Worm (Caenorhabditis elegans) whole organism, L4 larva: ENCODE results near the gene cgt-3.

Experiments
- F26F4.8 ChIP-seq: fragments of 200-800 bp; sonication (Bioruptor generic); conservative IDR thresholded peaks from 2 replicates; pipeline ENCODE4 v1.3.6; 2022; ENCODE audit warnings: missing genetic modification characterization, missing compliant biosample characterization
- T20F7.1 ChIP-seq: fragments of 200-800 bp; sonication (Bioruptor generic); optimal IDR thresholded peaks from 2 replicates; lab custom pipeline; 2018; ENCODE audit warnings: mild to moderate bottlenecking, missing genetic modification characterization, missing compliant biosample characterization
- Y75B8A.6 ChIP-seq: fragments of 200-800 bp; sonication (Bioruptor generic); IDR thresholded peaks from 2 replicates; pipeline ENCODE4 v1.3.6; 2022; ENCODE audit warnings: missing genetic modification reagents, missing genetic modification characterization, missing compliant biosample characterization
- ces-1 ChIP-seq: fragments of 150-350 bp; sonication (generic microtip); optimal IDR thresholded peaks from 4 replicates; lab custom pipeline; 2014; ENCODE audit warnings: missing biosample characterization, missing genetic modification reagents, missing genetic modification characterization
- lin-29 ChIP-seq: fragments of 200-800 bp; sonication (Bioruptor generic); IDR thresholded peaks from 2 replicates; pipeline ENCODE4 v1.3.6; 2022; ENCODE audit warnings: missing genetic modification reagents, missing genetic modification characterization, missing compliant biosample characterization

ce11 chrII:5955638-5956167 is 44.6 kb downstream of the cgt-3 start:
- TF ChIP-seq Y75B8A.6 (GFP tag; lab: Robert Waterston, UW) (no peak), F26F4.8 (no peak), lin-29 (GFP tag; lab: Robert Waterston, UW) (no peak), T20F7.1 (GFP tag; lab: Kevin White, UChicago) (no peak), ces-1 (GFP tag; lab: Kevin White, UChicago) (no peak)
